Worm (Caenorhabditis elegans): ENCODE results near the gene F31E9.6.
A peak's percentile ranks its signal among the peaks of the same experiment; 100 is the strongest.

Gene F31E9.6

DNA sequence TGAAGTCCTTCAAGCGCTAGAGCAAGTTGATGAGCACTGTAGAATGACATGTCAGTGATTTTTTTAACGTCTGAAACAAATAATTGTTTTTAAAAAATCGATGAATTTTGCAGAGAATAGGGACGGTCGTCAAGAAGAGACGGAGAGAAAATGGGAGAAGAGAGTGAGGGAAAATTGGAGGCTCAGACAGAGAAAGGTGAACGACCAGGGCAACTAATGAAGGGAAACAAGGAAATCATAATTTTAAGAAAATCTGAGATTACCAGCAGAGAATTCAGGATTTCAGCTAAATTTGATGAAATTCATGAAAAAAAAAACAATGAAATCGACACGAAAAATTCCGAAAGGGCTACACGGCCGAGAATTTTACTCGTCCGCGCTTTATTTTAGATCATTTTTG lies at the start of gene F31E9.6:
F31E9.6 (minus strand) TSS at position 91 of the 400 bp plus-strand sequence.
- TF ChIP-seq snpc-4 (tag; optimal IDR thresholded peaks at IDR 0.05) (no peak), skn-1 (tag; optimal IDR thresholded peaks at IDR 0.05) (no peak), F13H6.1 (tag; optimal IDR thresholded peaks at IDR 0.05) (no peak), lin-11 (tag; optimal IDR thresholded peaks at IDR 0.05) (no peak), nhr-10 (tag; optimal IDR thresholded peaks at IDR 0.05) (no peak), fos-1 (tag; optimal IDR thresholded peaks at IDR 0.05) (no peak), Y55F3AM.14 (GFP tag; optimal IDR thresholded peaks at IDR 0.05) (no peak)

DNA sequence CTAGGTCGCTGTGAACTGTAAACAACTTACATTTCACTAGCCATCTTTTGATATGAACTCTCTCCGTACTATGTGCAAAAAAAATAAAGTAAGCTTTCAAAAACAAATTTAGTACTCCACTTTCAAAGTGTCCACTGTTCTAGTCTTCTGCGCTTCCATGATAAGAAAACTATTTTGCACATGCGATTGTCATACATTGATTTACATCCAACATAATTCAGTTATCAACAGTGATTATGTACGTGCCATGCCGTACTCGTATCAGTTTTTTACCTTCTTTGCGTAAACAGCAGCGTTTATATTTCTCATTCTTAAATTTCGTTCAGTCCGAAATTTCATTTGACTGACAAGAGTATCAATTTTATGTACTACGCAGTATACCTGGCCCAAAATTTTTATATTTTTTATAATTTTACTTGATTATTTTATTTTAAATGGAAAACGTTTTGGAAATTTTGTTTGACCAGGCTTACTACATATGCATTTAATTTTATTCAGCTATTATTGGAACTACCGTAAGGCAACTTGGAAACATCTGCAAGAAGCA lies 37.9 kb upstream of the F31E9.6 start, which contains the start of the genes fbxa-134 and F47H4.2:
fbxa-134 (minus strand) TSS at position 44 of the 547 bp plus-strand sequence.
F47H4.2 (plus strand) TSS at position 497 of the 547 bp plus-strand sequence.
- TF ChIP-seq unc-39 (tag; optimal IDR thresholded peaks at IDR 0.05) (no peak), nhr-11 (tag; optimal IDR thresholded peaks at IDR 0.05) (no peak), sma-3 (GFP tag; optimal IDR thresholded peaks at IDR 0.05) (no peak), aly-2 (tag; optimal IDR thresholded peaks at IDR 0.05) (no peak), mbf-1 (tag; optimal IDR thresholded peaks at IDR 0.05) (no peak), nhr-237 (tag; optimal IDR thresholded peaks at IDR 0.05) (no peak), C34F6.9 (tag; optimal IDR thresholded peaks at IDR 0.05) (no peak), dmd-4 (tag; optimal IDR thresholded peaks at IDR 0.05) (no peak), unc-55 (GFP tag; optimal IDR thresholded peaks at IDR 0.05) (no peak), mab-5 (tag; optimal IDR thresholded peaks at IDR 0.05) (no peak), Y55F3AM.14 (GFP tag; optimal IDR thresholded peaks at IDR 0.05) (no peak), ceh-82 (tag; optimal IDR thresholded peaks at IDR 0.05) (no peak), gmeb-1 (tag; optimal IDR thresholded peaks at IDR 0.05) (peak; percentile 3), egl-27 (tag; optimal IDR thresholded peaks at IDR 0.05) (no peak), F13H6.1 (tag; optimal IDR thresholded peaks at IDR 0.05) (no peak), nhr-25 (tag; optimal IDR thresholded peaks at IDR 0.05) (no peak), lin-39 (tag; optimal IDR thresholded peaks at IDR 0.05) (no peak), skn-1 (tag; optimal IDR thresholded peaks at IDR 0.05) (peak; percentile 76), crh-2 (tag; optimal IDR thresholded peaks at IDR 0.05) (peak; percentile 43), ztf-1 (GFP tag; conservative IDR thresholded peaks at IDR 0.05) (no peak), nhr-10 (tag; optimal IDR thresholded peaks at IDR 0.05) (no peak), lsy-2 (tag; optimal IDR thresholded peaks at IDR 0.05) (no peak), ceh-16 (tag; optimal IDR thresholded peaks at IDR 0.05) (no peak), elt-3 (tag; optimal IDR thresholded peaks at IDR 0.05) (no peak), nhr-129 (tag; optimal IDR thresholded peaks at IDR 0.05) (no peak), fos-1 (tag; optimal IDR thresholded peaks at IDR 0.05) (peak; percentile 79), nhr-6 (tag; optimal IDR thresholded peaks at IDR 0.05) (no peak), nhr-23 (tag; optimal IDR thresholded peaks at IDR 0.05) (no peak), peb-1 (tag; optimal IDR thresholded peaks at IDR 0.05) (no peak), ztf-11 (tag; optimal IDR thresholded peaks at IDR 0.05) (no peak), mdl-1 (tag; optimal IDR thresholded peaks at IDR 0.05) (no peak), nhr-77 (tag; optimal IDR thresholded peaks at IDR 0.05) (no peak), lin-11 (tag; optimal IDR thresholded peaks at IDR 0.05) (no peak), elt-1 (tag; optimal IDR thresholded peaks at IDR 0.05) (no peak), lin-13 (GFP tag; optimal IDR thresholded peaks at IDR 0.05) (no peak), ama-1 (optimal IDR thresholded peaks at IDR 0.05) (no peak), nhr-21 (tag; optimal IDR thresholded peaks at IDR 0.05) (no peak), sma-9 (GFP tag; optimal IDR thresholded peaks at IDR 0.05) (peak; percentile 18), sma-9 (tag; optimal IDR thresholded peaks at IDR 0.05) (no peak)

DNA sequence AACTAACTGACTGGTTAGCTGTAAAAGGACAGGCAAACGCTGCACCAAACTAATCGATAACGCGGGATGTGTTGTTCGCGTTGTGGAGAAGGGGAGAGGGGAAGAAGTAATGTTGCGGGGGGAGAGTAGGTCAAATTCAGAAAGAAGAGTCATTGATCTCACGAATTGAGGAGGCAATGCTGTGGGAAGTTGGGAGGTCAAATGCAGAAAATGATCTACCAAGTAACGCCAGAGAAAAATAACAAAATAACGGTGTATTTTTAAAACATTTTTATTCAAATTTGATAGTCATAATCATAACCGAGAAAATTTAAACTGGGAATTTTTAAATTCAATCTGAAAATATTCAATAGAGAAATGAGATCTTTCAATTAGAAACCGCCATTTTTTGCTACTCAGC lies 35.1 kb upstream of the F31E9.6 start, which contains the start of gene lsy-27:
lsy-27 (minus strand) TSS at position 101 of the 400 bp plus-strand sequence.
- TF ChIP-seq ceh-16 (tag; optimal IDR thresholded peaks at IDR 0.05) (no peak), dmd-4 (tag; optimal IDR thresholded peaks at IDR 0.05) (no peak), aly-2 (tag; optimal IDR thresholded peaks at IDR 0.05) (no peak), Y55F3AM.14 (GFP tag; optimal IDR thresholded peaks at IDR 0.05) (no peak), elt-3 (tag; optimal IDR thresholded peaks at IDR 0.05) (no peak), nhr-11 (tag; optimal IDR thresholded peaks at IDR 0.05) (no peak), blmp-1 (tag; optimal IDR thresholded peaks at IDR 0.05; ENCODE audit: insufficient read depth) (no peak), ztf-1 (GFP tag; conservative IDR thresholded peaks at IDR 0.05) (no peak)
